Fruit fly (Drosophila melanogaster) whole organism, embryonic: ENCODE results near the gene Cyp303a1.
A peak's percentile ranks its signal among the peaks of the same experiment; 100 is the strongest.

Source experiments
- ATbp ChIP-seq: fragments of 200-800 bp; sonication (Bioruptor generic); optimal IDR thresholded peaks from 2 replicates; lab custom pipeline; 2017; ENCODE audit warnings: missing biosample characterization, mild to moderate bottlenecking, missing genetic modification characterization, missing genetic modification reagents
- Blimp-1 ChIP-seq: fragments of 200-800 bp; sonication (Bioruptor generic); optimal IDR thresholded peaks from 3 replicates; lab custom pipeline; 2018; ENCODE audit warnings: missing biosample characterization, missing genetic modification characterization, mild to moderate bottlenecking, moderate library complexity, missing genetic modification reagents
- CG11093 ChIP-seq: fragments of 200-800 bp; sonication (Bioruptor generic); IDR thresholded peaks from 3 replicates; pipeline ENCODE4 v1.3.6; 2022; ENCODE audit warnings: missing biosample characterization, missing genetic modification characterization
- CG12659 ChIP-seq: fragments of 200-800 bp; sonication (Bioruptor generic); optimal IDR thresholded peaks from 3 replicates; lab custom pipeline; 2017; ENCODE audit warnings: mild to moderate bottlenecking, missing biosample characterization, missing genetic modification reagents, missing genetic modification characterization
- CG12942 ChIP-seq: fragments of 200-800 bp; sonication (Bioruptor generic); optimal IDR thresholded peaks from 3 replicates; lab custom pipeline; 2016; ENCODE audit warnings: missing biosample characterization, missing genetic modification characterization
- CG14710 ChIP-seq: fragments of 200-800 bp; sonication (Bioruptor generic); optimal IDR thresholded peaks from 3 replicates; lab custom pipeline; 2019; ENCODE audit warnings: missing biosample characterization, mild to moderate bottlenecking, missing genetic modification characterization, moderate library complexity
- CG14965 ChIP-seq: fragments of 200-800 bp; sonication (Bioruptor generic); optimal IDR thresholded peaks from 2 replicates; lab custom pipeline; 2016; ENCODE audit warnings: missing biosample characterization, missing genetic modification characterization, borderline replicate concordance
- CG1603 ChIP-seq: fragments of 200-800 bp; sonication (Bioruptor generic); optimal IDR thresholded peaks from 2 replicates; lab custom pipeline; 2019; ENCODE audit warnings: missing biosample characterization, mild to moderate bottlenecking, missing genetic modification characterization, moderate library complexity
- CG18011 ChIP-seq: fragments of 200-800 bp; sonication (Bioruptor generic); optimal IDR thresholded peaks from 2 replicates; lab custom pipeline; 2017; ENCODE audit warnings: missing biosample characterization, missing genetic modification characterization, mild to moderate bottlenecking, moderate library complexity, missing genotype
- CG18262 ChIP-seq: fragments of 200-800 bp; optimal IDR thresholded peaks from 3 replicates; lab custom pipeline; 2019; ENCODE audit warnings: missing biosample characterization, mild to moderate bottlenecking, missing genetic modification characterization, moderate library complexity
- CG18476 ChIP-seq: fragments of 200-800 bp; sonication (Bioruptor generic); optimal IDR thresholded peaks from 2 replicates; lab custom pipeline; 2016; ENCODE audit warnings: missing biosample characterization, mild to moderate bottlenecking, missing genetic modification characterization
- CG2875 ChIP-seq: fragments of 200-800 bp; sonication (Bioruptor generic); optimal IDR thresholded peaks from 2 replicates; lab custom pipeline; 2017; ENCODE audit warnings: missing biosample characterization, mild to moderate bottlenecking, missing genetic modification characterization, missing genetic modification reagents
- CG30431 ChIP-seq: fragments of 200-800 bp; sonication (Bioruptor generic); optimal IDR thresholded peaks from 2 replicates; lab custom pipeline; 2017; ENCODE audit warnings: missing biosample characterization, missing genetic modification characterization
- CG32532 ChIP-seq: fragments of 200-800 bp; sonication (Bioruptor generic); IDR thresholded peaks from 2 replicates; pipeline ENCODE4 v1.3.6; 2022; ENCODE audit warnings: missing biosample characterization, missing genetic modification characterization
- CG33557 ChIP-seq: fragments of 200-800 bp; sonication (Bioruptor generic); optimal IDR thresholded peaks from 2 replicates; lab custom pipeline; 2019; ENCODE audit warnings: missing biosample characterization, mild to moderate bottlenecking, missing genetic modification characterization, moderate library complexity
- CG6813 ChIP-seq: fragments of 200-800 bp; sonication (Bioruptor generic); optimal IDR thresholded peaks from 2 replicates; lab custom pipeline; 2017; ENCODE audit warnings: missing biosample characterization, missing genetic modification characterization, mild to moderate bottlenecking, moderate library complexity, missing genetic modification reagents
- CG7357 ChIP-seq: fragments of 200-800 bp; sonication (Bioruptor generic); IDR thresholded peaks from 3 replicates; pipeline ENCODE4 v1.3.6; 2022; ENCODE audit warnings: missing biosample characterization, missing genetic modification characterization
- CG7963 ChIP-seq: fragments of 200-800 bp; sonication (Bioruptor generic); IDR thresholded peaks from 3 replicates; pipeline ENCODE4 v1.3.6; 2022; ENCODE audit warnings: missing biosample characterization, missing genetic modification characterization; ENCODE audit not compliant: partially characterized antibody
- Dek ChIP-seq: fragments of 200-800 bp; sonication (Bioruptor generic); optimal IDR thresholded peaks from 3 replicates; lab custom pipeline; 2019; ENCODE audit warnings: missing biosample characterization, mild to moderate bottlenecking, missing genetic modification characterization, moderate library complexity
- Dref ChIP-seq: fragments of 200-800 bp; sonication (Bioruptor generic); IDR thresholded peaks from 2 replicates; pipeline ENCODE4 v1.3.6; 2022; ENCODE audit warnings: missing biosample characterization, missing genetic modification characterization
- H2.0 ChIP-seq: fragments of 200-800 bp; sonication (Bioruptor generic); IDR thresholded peaks from 2 replicates; pipeline ENCODE4 v1.3.6; 2022; ENCODE audit warnings: missing biosample characterization, missing genetic modification characterization
- Hmr ChIP-seq: fragments of 200-800 bp; sonication (Bioruptor generic); optimal IDR thresholded peaks from 3 replicates; lab custom pipeline; 2017; ENCODE audit warnings: mild to moderate bottlenecking, missing biosample characterization, missing genetic modification reagents, missing genetic modification characterization
- Hr51 ChIP-seq, 2 experiments: fragments of 200-800 bp; sonication (Bioruptor generic); optimal IDR thresholded peaks; 2 replicates in 1 of 2; 3 replicates in 1 of 2; lab custom pipeline; 2016 to 2018; ENCODE audit warnings: missing biosample characterization in 2 of 2, missing genetic modification characterization in 2 of 2, mild to moderate bottlenecking in 1 of 2, moderate library complexity in 1 of 2
- Rfx ChIP-seq: fragments of 200-800 bp; sonication (Bioruptor generic); IDR thresholded peaks from 2 replicates; pipeline ENCODE4 v1.3.6; 2022; ENCODE audit warnings: missing biosample characterization, missing genetic modification characterization
- Sox100B ChIP-seq: fragments of 200-800 bp; sonication (Bioruptor generic); optimal IDR thresholded peaks from 3 replicates; lab custom pipeline; 2018; ENCODE audit warnings: missing biosample characterization, mild to moderate bottlenecking, missing genetic modification characterization
- Vsx1 ChIP-seq: fragments of 200-800 bp; sonication (Bioruptor generic); optimal IDR thresholded peaks from 2 replicates; lab custom pipeline; 2017; ENCODE audit warnings: missing biosample characterization, mild to moderate bottlenecking, missing genetic modification characterization, missing genetic modification reagents
- bcd ChIP-seq: fragments of 200-800 bp; sonication (Bioruptor generic); optimal IDR thresholded peaks from 2 replicates; lab custom pipeline; 2017; ENCODE audit warnings: missing biosample characterization, mild to moderate bottlenecking, missing genetic modification characterization
- caup ChIP-seq: fragments of 200-800 bp; sonication (Bioruptor generic); optimal IDR thresholded peaks from 3 replicates; lab custom pipeline; 2017; ENCODE audit warnings: missing biosample characterization, mild to moderate bottlenecking, missing genetic modification characterization, moderate library complexity; ENCODE audit not compliant: severe bottlenecking
- corto ChIP-seq: fragments of 200-800 bp; sonication (Bioruptor generic); optimal IDR thresholded peaks from 2 replicates; lab custom pipeline; 2016; ENCODE audit warnings: missing biosample characterization, mild to moderate bottlenecking, missing genetic modification characterization, moderate library complexity
- ems ChIP-seq: fragments of 200-800 bp; sonication (Bioruptor generic); optimal IDR thresholded peaks from 3 replicates; lab custom pipeline; 2016; ENCODE audit warnings: missing biosample characterization, missing genetic modification characterization
- eve ChIP-seq, 2 experiments: fragments of >200 bp; optimal IDR thresholded peaks; 2 replicates each; lab custom pipeline; 2017; ENCODE audit warnings: missing biosample characterization in 2 of 2, missing genetic modification characterization in 2 of 2
- gem ChIP-seq: fragments of 200-800 bp; sonication (Bioruptor generic); optimal IDR thresholded peaks from 2 replicates; lab custom pipeline; 2019; ENCODE audit warnings: missing biosample characterization, mild to moderate bottlenecking, missing genetic modification characterization, moderate library complexity
- mld ChIP-seq: fragments of 200-800 bp; sonication (Bioruptor generic); IDR thresholded peaks from 3 replicates; pipeline ENCODE4 v1.3.6; 2022; ENCODE audit warnings: missing biosample characterization, missing genetic modification characterization; ENCODE audit not compliant: partially characterized antibody
- nerfin-1 ChIP-seq: fragments of 200-800 bp; sonication (Bioruptor generic); optimal IDR thresholded peaks from 3 replicates; lab custom pipeline; 2019; ENCODE audit warnings: missing biosample characterization, mild to moderate bottlenecking, missing genetic modification characterization, moderate library complexity
- odd ChIP-seq: fragments of 200-800 bp; sonication (Bioruptor generic); optimal IDR thresholded peaks from 2 replicates; lab custom pipeline; 2017; ENCODE audit warnings: missing biosample characterization, mild to moderate bottlenecking, missing genetic modification characterization
- pho ChIP-seq: fragments of 200-800 bp; sonication (Bioruptor generic); optimal IDR thresholded peaks from 2 replicates; lab custom pipeline; 2016; ENCODE audit warnings: missing biosample characterization, missing genetic modification characterization
- phol ChIP-seq: fragments of 200-800 bp; sonication (Bioruptor generic); optimal IDR thresholded peaks from 3 replicates; lab custom pipeline; 2018; ENCODE audit warnings: missing biosample characterization, mild to moderate bottlenecking, missing genetic modification characterization, moderate library complexity
- row ChIP-seq: fragments of 200-800 bp; sonication (Bioruptor generic); IDR thresholded peaks from 3 replicates; pipeline ENCODE4 v1.3.6; 2022; ENCODE audit warnings: missing biosample characterization, missing genetic modification characterization
- scrt ChIP-seq: fragments of 200-800 bp; sonication (Bioruptor generic); optimal IDR thresholded peaks from 2 replicates; lab custom pipeline; 2018; ENCODE audit warnings: missing biosample characterization, mild to moderate bottlenecking, missing genetic modification characterization, moderate library complexity
- sd ChIP-seq: fragments of 200-800 bp; sonication (Bioruptor generic); optimal IDR thresholded peaks from 3 replicates; lab custom pipeline; 2018; ENCODE audit warnings: missing biosample characterization, mild to moderate bottlenecking, missing genetic modification characterization, moderate library complexity
- sens ChIP-seq: fragments of 200-800 bp; sonication (Bioruptor generic); peaks from one replicate; lab custom pipeline; 2016; ENCODE audit warnings: missing biosample characterization, missing genetic modification characterization
- sr ChIP-seq: fragments of 200-800 bp; sonication (Bioruptor generic); IDR thresholded peaks from 3 replicates; pipeline ENCODE4 v1.3.6; 2022; ENCODE audit warnings: missing biosample characterization, missing genetic modification characterization
- ssp ChIP-seq: fragments of 200-800 bp; sonication (Bioruptor generic); IDR thresholded peaks from 2 replicates; pipeline ENCODE4 v1.3.6; 2022; ENCODE audit warnings: missing biosample characterization, missing genetic modification characterization
- tgo ChIP-seq: fragments of 200-800 bp; sonication (Bioruptor generic); IDR thresholded peaks from 3 replicates; pipeline ENCODE4 v1.3.6; 2022; ENCODE audit warnings: missing biosample characterization, missing genetic modification characterization
- tio ChIP-seq: fragments of 200-800 bp; sonication (Bioruptor generic); optimal IDR thresholded peaks from 2 replicates; lab custom pipeline; 2017; ENCODE audit warnings: missing biosample characterization, missing genetic modification characterization, inconsistent platforms
- trh ChIP-seq: fragments of 200-800 bp; sonication (Bioruptor generic); optimal IDR thresholded peaks from 2 replicates; lab custom pipeline; 2016; ENCODE audit warnings: missing biosample characterization, missing genetic modification characterization
- tx ChIP-seq: fragments of 200-800 bp; sonication (Bioruptor generic); optimal IDR thresholded peaks from 2 replicates; lab custom pipeline; 2016; ENCODE audit warnings: missing biosample characterization, missing genetic modification characterization
- unpg ChIP-seq: fragments of 200-800 bp; sonication (Bioruptor generic); optimal IDR thresholded peaks from 3 replicates; lab custom pipeline; 2018; ENCODE audit warnings: missing biosample characterization, mild to moderate bottlenecking, missing genetic modification characterization, moderate library complexity
- usp ChIP-seq: fragments of >200 bp; optimal IDR thresholded peaks from 2 replicates; lab custom pipeline; 2017; ENCODE audit warnings: missing biosample characterization, missing genetic modification characterization

Cyp303a1 gene

dm6 chr2L:16275809-16276178, 18.2 kb upstream of the Cyp303a1 start:
- TF ChIP-seq CG12942 (GFP tag; lab: Kevin White, UChicago), result no peak
- peak; percentile 19 for TF ChIP-seq CG1603 (tag; lab: Kevin White, UChicago)
- TF ChIP-seq trh (GFP tag; lab: Kevin White, UChicago), result no peak
- TF ChIP-seq H2.0 (GFP tag; lab: Robert Waterston, UW), result no peak
- TF ChIP-seq corto (GFP tag; lab: Kevin White, UChicago), result no peak
- TF ChIP-seq mld (GFP tag; lab: Robert Waterston, UW), result no peak
- peak; percentile 55 for TF ChIP-seq unpg (GFP tag; lab: Kevin White, UChicago)
- TF ChIP-seq scrt, result peak; percentile 50
- TF ChIP-seq phol, result peak; percentile 63
- peak; percentile 29; the same call in 1 of the 3 replicates for TF ChIP-seq CG7357 (GFP tag; lab: Robert Waterston, UW)
- TF ChIP-seq ATbp (GFP tag; lab: Kevin White, UChicago), result peak; percentile 47
- TF ChIP-seq caup, result peak; percentile 61
- TF ChIP-seq tio, result peak; percentile 0
- TF ChIP-seq CG11093 (GFP tag; lab: Robert Waterston, UW), result no peak
- peak; percentile 72 for TF ChIP-seq gem (tag; lab: Kevin White, UChicago)
- no peak for TF ChIP-seq CG7963
- TF ChIP-seq ems, result peak; percentile 20
- TF ChIP-seq Dref (GFP tag; lab: Robert Waterston, UW), result no peak
- TF ChIP-seq sr (GFP tag; lab: Robert Waterston, UW), result 0 out of 3 replicates have a peak, but pooled peaks have one; percentile 28
- TF ChIP-seq CG12659 (GFP tag; lab: Kevin White, UChicago), result peak; percentile 48
- TF ChIP-seq Sox100B (GFP tag; lab: Kevin White, UChicago), result peak; percentile 46
- TF ChIP-seq CG18476, result peak; percentile 47
- peak; percentile 11 for TF ChIP-seq CG14710 (tag; lab: Kevin White, UChicago)
- peak; percentile 4 for TF ChIP-seq Dek
- TF ChIP-seq CG18262 (tag; lab: Kevin White, UChicago), result peak; percentile 58
- TF ChIP-seq CG6813, result peak; percentile 60
- no peak for TF ChIP-seq nerfin-1 (tag; lab: Kevin White, UChicago)
- no peak for TF ChIP-seq usp
- no peak for TF ChIP-seq Vsx1 (GFP tag; lab: Kevin White, UChicago)
- TF ChIP-seq row, result peak; percentile 44; the same call in 1 of the 3 replicates
- peak; percentile 57; the same call in 1 of the 2 replicates for TF ChIP-seq Rfx
- peak; percentile 49 for TF ChIP-seq odd (GFP tag; lab: Kevin White, UChicago)
- TF ChIP-seq bcd (GFP tag; lab: Kevin White, UChicago), result peak; percentile 47
- TF ChIP-seq CG32532, result 0 out of 2 replicates have a peak, but pooled peaks have one; percentile 14
- TF ChIP-seq CG18011 (GFP tag; lab: Kevin White, UChicago), result no peak
- TF ChIP-seq ssp (GFP tag; lab: Robert Waterston, UW), result peak; percentile 18; the same call in 1 of the 2 replicates
- peak in 1 of 2 experiments; percentile 70 for TF ChIP-seq Hr51 (GFP tag; optimal IDR thresholded peaks at IDR 0.05; lab: Kevin White, UChicago)
- TF ChIP-seq tgo, result peak; percentile 49; the same call in 2 of the 3 replicates
- TF ChIP-seq Hmr (GFP tag; lab: Kevin White, UChicago), result peak; percentile 75
- peak; percentile 48 for TF ChIP-seq pho
- TF ChIP-seq CG2875 (GFP tag; lab: Kevin White, UChicago), result peak; percentile 23
- TF ChIP-seq sd (tag; lab: Kevin White, UChicago), result peak; percentile 29
- peak; percentile 77 for TF ChIP-seq sens (GFP tag; lab: Kevin White, UChicago)
- peak in 1 of 2 experiments; percentile 80 for TF ChIP-seq eve (GFP tag; optimal IDR thresholded peaks at IDR 0.05; lab: Kevin White, UChicago)
- TF ChIP-seq CG14965 (GFP tag; lab: Kevin White, UChicago), result no peak
- no peak for TF ChIP-seq CG33557 (GFP tag; lab: Kevin White, UChicago)
- TF ChIP-seq CG30431 (GFP tag; lab: Kevin White, UChicago), result peak; percentile 28
- TF ChIP-seq tx (GFP tag; lab: Kevin White, UChicago), result no peak
- peak; percentile 52 for TF ChIP-seq Blimp-1
